Worm (Caenorhabditis elegans) whole organism, L1 larva: ENCODE results near the gene F22H10.3.

Source experiments
- dpl-1 ChIP-seq, 3 experiments: fragments of 150-350 bp in 2 of 3; sonication (generic microtip) in 1 of 3; optimal IDR thresholded peaks; 2 replicates each; lab custom pipeline; 2014 to 2017; ENCODE audit warnings: missing biosample characterization in 3 of 3, missing genetic modification characterization in 3 of 3, missing genetic modification reagents in 3 of 3
- fkh-10 ChIP-seq: sonication (generic microtip); optimal IDR thresholded peaks from 2 replicates; lab custom pipeline; 2017; ENCODE audit warnings: missing biosample characterization, missing genetic modification reagents, missing genetic modification characterization
- nhr-237 ChIP-seq: fragments of 150-350 bp; optimal IDR thresholded peaks from 2 replicates; lab custom pipeline; 2014; ENCODE audit warnings: missing biosample characterization, missing genetic modification characterization
- nhr-28 ChIP-seq: fragments of 150-350 bp; optimal IDR thresholded peaks from 2 replicates; lab custom pipeline; 2014; ENCODE audit warnings: missing biosample characterization, missing genetic modification characterization
- pqm-1 ChIP-seq: sonication (generic microtip); optimal IDR thresholded peaks from 3 replicates; lab custom pipeline; 2017; ENCODE audit warnings: missing biosample characterization, missing genetic modification characterization
- rnt-1 ChIP-seq: sonication (generic microtip); optimal IDR thresholded peaks from 2 replicates; lab custom pipeline; 2016; ENCODE audit warnings: mild to moderate bottlenecking, missing genetic modification characterization, moderate library complexity, missing compliant biosample characterization
- snpc-4 ChIP-seq: fragments of 150-350 bp; optimal IDR thresholded peaks from 2 replicates; lab custom pipeline; 2014; ENCODE audit warnings: missing biosample characterization, missing genetic modification characterization
- ztf-11 ChIP-seq, 2 experiments: sonication (generic microtip); optimal IDR thresholded peaks; 2 replicates each; lab custom pipeline; 2016 to 2017; ENCODE audit warnings: missing genetic modification characterization in 2 of 2, missing biosample characterization in 1 of 2, missing compliant biosample characterization in 1 of 2

DNA sequence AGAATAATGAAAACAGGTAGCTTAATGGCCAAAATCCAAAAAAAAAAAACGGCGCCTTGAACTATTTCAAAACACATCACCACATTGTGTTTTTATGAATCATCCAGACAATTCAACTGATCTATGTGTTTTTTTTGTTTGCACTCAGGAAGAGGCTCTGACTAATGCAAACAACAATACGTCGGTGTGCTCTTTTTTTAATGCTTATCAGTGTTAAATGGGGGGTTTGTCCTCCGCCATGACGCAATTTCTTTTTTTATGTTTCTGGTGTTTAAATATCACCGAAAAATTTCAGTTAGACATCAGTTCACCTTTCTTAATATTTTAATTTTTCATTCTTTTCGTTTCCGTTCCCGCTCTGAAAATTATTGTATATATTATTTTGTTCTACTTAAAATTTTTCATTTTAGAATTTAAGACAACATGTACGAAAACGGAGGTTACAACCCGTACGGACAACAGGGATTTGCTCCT, 1.6 kb upstream of the F22H10.3 start, which contains the start of gene F22H10.2:
- no peak for TF ChIP-seq rnt-1 (tag; lab: Kevin White, UChicago)
- no peak for TF ChIP-seq pqm-1 (tag; lab: Kevin White, UChicago)
- TF ChIP-seq snpc-4 (tag; lab: Kevin White, UChicago), result no peak
- TF ChIP-seq nhr-237 (tag; lab: Kevin White, UChicago), result no peak
- TF ChIP-seq ztf-11 (tag; optimal IDR thresholded peaks at IDR 0.05; lab: Kevin White, UChicago), result no peak
- TF ChIP-seq nhr-28 (tag; lab: Kevin White, UChicago), result no peak
- TF ChIP-seq dpl-1 (GFP tag; optimal IDR thresholded peaks at IDR 0.05; lab: Kevin White, UChicago), result no peak
- TF ChIP-seq fkh-10 (GFP tag; lab: Kevin White, UChicago), result no peak
